Comparison of ENCODE assay signal across 1 fruit fly cellular context in genomic region chr3L:7153634-7154033, dm6.
A peak's percentile ranks its signal among the peaks of the same experiment; 100 is the strongest.
TF ChIP-seq lines count a peak whose summit lies in the region.

No protein-coding gene starts in this region.

TF ChIP-seq in whole organism, embryonic, 481 proteins besides CTCF, POLR2A, EP300 and RAD21 (continued from another document):
- TF ChIP-seq bcd (GFP tag; optimal IDR thresholded peaks at IDR 0.05; lab: Kevin White, UChicago) = no peak
- no peak for TF ChIP-seq pros (GFP tag; optimal IDR thresholded peaks at IDR 0.05; lab: Kevin White, UChicago)
- peak; percentile 22 for TF ChIP-seq Oli (tag; optimal IDR thresholded peaks at IDR 0.05; lab: Kevin White, UChicago)
- TF ChIP-seq so (GFP tag; IDR thresholded peaks at IDR 0.05; lab: Robert Waterston, UW) = no peak
- TF ChIP-seq MTF-1 (GFP tag; optimal IDR thresholded peaks at IDR 0.05; lab: Kevin White, UChicago; ENCODE audit: borderline replicate concordance) = no peak
- no peak for TF ChIP-seq cad (GFP tag; optimal IDR thresholded peaks at IDR 0.05; lab: Kevin White, UChicago)
- TF ChIP-seq jigr1 (GFP tag; IDR thresholded peaks at IDR 0.05; lab: Robert Waterston, UW) = no peak
- peak; percentile 20 for TF ChIP-seq Med (GFP tag; lab: Kevin White, UChicago)
- TF ChIP-seq CG13424 (tag; optimal IDR thresholded peaks at IDR 0.05; lab: Kevin White, UChicago) = peak; percentile 9
- no peak for TF ChIP-seq CG17568 (GFP tag; optimal IDR thresholded peaks at IDR 0.05; lab: Kevin White, UChicago)
- no peak for TF ChIP-seq Atf-2 (GFP tag; optimal IDR thresholded peaks at IDR 0.05; lab: Kevin White, UChicago)
- TF ChIP-seq br (optimal IDR thresholded peaks at IDR 0.05; lab: Kevin White, UChicago) = no peak
- no peak for TF ChIP-seq ken (GFP tag; IDR thresholded peaks at IDR 0.05; lab: Robert Waterston, UW)
- no peak for TF ChIP-seq CG2129 (GFP tag; IDR thresholded peaks at IDR 0.05; lab: Robert Waterston, UW; ENCODE audit: partially characterized antibody)
- TF ChIP-seq Pdp1 (GFP tag; optimal IDR thresholded peaks at IDR 0.05; lab: Kevin White, UChicago) = no peak
- TF ChIP-seq Deaf1 (tag; optimal IDR thresholded peaks at IDR 0.05; lab: Kevin White, UChicago) = no peak
- TF ChIP-seq seq (GFP tag; IDR thresholded peaks at IDR 0.05; lab: Robert Waterston, UW) = no peak
- TF ChIP-seq ase (GFP tag; IDR thresholded peaks at IDR 0.05; lab: Robert Waterston, UW) = no peak
- TF ChIP-seq CG2678 (tag; optimal IDR thresholded peaks at IDR 0.05; lab: Kevin White, UChicago) = peak; percentile 40
- no peak for TF ChIP-seq CG10654 (GFP tag; optimal IDR thresholded peaks at IDR 0.05; lab: Kevin White, UChicago)
- no peak for TF ChIP-seq Taf1 (GFP tag; IDR thresholded peaks at IDR 0.05; lab: Robert Waterston, UW)
- TF ChIP-seq CG12236 (GFP tag; optimal IDR thresholded peaks at IDR 0.05; lab: Kevin White, UChicago) = no peak
- TF ChIP-seq grau (tag; optimal IDR thresholded peaks at IDR 0.05; lab: Kevin White, UChicago) = peak; percentile 24
- no peak for TF ChIP-seq Neu2 (GFP tag; optimal IDR thresholded peaks at IDR 0.05; lab: Kevin White, UChicago; ENCODE audit: borderline replicate concordance)
- TF ChIP-seq Doc3 (GFP tag; IDR thresholded peaks at IDR 0.05; lab: Robert Waterston, UW; ENCODE audit: partially characterized antibody) = no peak
- peak; percentile 11 for TF ChIP-seq CG15269 (tag; optimal IDR thresholded peaks at IDR 0.05; lab: Kevin White, UChicago)
- peak; percentile 26 for TF ChIP-seq lab (GFP tag; optimal IDR thresholded peaks at IDR 0.05; lab: Kevin White, UChicago)
- TF ChIP-seq CG4707 (GFP tag; optimal IDR thresholded peaks at IDR 0.05; lab: Kevin White, UChicago) = no peak
- peak; percentile 23 for TF ChIP-seq phol (tag; optimal IDR thresholded peaks at IDR 0.05; lab: Kevin White, UChicago)
- TF ChIP-seq Nf-YB (GFP tag; optimal IDR thresholded peaks at IDR 0.05; lab: Kevin White, UChicago) = no peak
- no peak for TF ChIP-seq CG11247 (GFP tag; IDR thresholded peaks at IDR 0.05; lab: Robert Waterston, UW)
- TF ChIP-seq CG10267 (tag; optimal IDR thresholded peaks at IDR 0.05; lab: Kevin White, UChicago) = no peak
- TF ChIP-seq CG7839 (tag; optimal IDR thresholded peaks at IDR 0.05; lab: Kevin White, UChicago) = peak; percentile 14
- peak; percentile 26; the same call in 2 of the 3 replicates for TF ChIP-seq row (GFP tag; IDR thresholded peaks at IDR 0.05; lab: Robert Waterston, UW)
- peak; percentile 28 for TF ChIP-seq CG4424 (GFP tag; optimal IDR thresholded peaks at IDR 0.05; lab: Kevin White, UChicago)
- no peak for TF ChIP-seq CG3838 (GFP tag; optimal IDR thresholded peaks at IDR 0.05; lab: Kevin White, UChicago)
- TF ChIP-seq CG4730 (GFP tag; IDR thresholded peaks at IDR 0.05; lab: Robert Waterston, UW) = no peak
- no peak for TF ChIP-seq CG14050 (GFP tag; IDR thresholded peaks at IDR 0.05; lab: Robert Waterston, UW)
- peak; percentile 2 for TF ChIP-seq Sox100B (GFP tag; optimal IDR thresholded peaks at IDR 0.05; lab: Kevin White, UChicago)
- no peak for TF ChIP-seq kah (GFP tag; optimal IDR thresholded peaks at IDR 0.05; lab: Kevin White, UChicago)
- TF ChIP-seq crp (GFP tag; optimal IDR thresholded peaks at IDR 0.05; lab: Kevin White, UChicago) = no peak
- no peak for TF ChIP-seq grn (GFP tag; optimal IDR thresholded peaks at IDR 0.05; lab: Kevin White, UChicago)
- TF ChIP-seq gem (tag; optimal IDR thresholded peaks at IDR 0.05; lab: Kevin White, UChicago) = peak; percentile 48
- no peak for TF ChIP-seq ind (GFP tag; optimal IDR thresholded peaks at IDR 0.05; lab: Kevin White, UChicago)
- no peak for TF ChIP-seq CG10431 (GFP tag; optimal IDR thresholded peaks at IDR 0.05; lab: Kevin White, UChicago)
- no peak for TF ChIP-seq dan (GFP tag; IDR thresholded peaks at IDR 0.05; lab: Robert Waterston, UW)
- no peak for TF ChIP-seq BtbVII (GFP tag; optimal IDR thresholded peaks at IDR 0.05; lab: Kevin White, UChicago)
- no peak for TF ChIP-seq CG1832 (GFP tag; optimal IDR thresholded peaks at IDR 0.05; lab: Kevin White, UChicago)
- TF ChIP-seq CG4617 (GFP tag; optimal IDR thresholded peaks at IDR 0.05; lab: Kevin White, UChicago; ENCODE audit: borderline replicate concordance) = no peak
- peak; percentile 18 for TF ChIP-seq unpg (GFP tag; optimal IDR thresholded peaks at IDR 0.05; lab: Kevin White, UChicago)
- TF ChIP-seq mld (GFP tag; IDR thresholded peaks at IDR 0.05; lab: Robert Waterston, UW; ENCODE audit: partially characterized antibody) = no peak
- TF ChIP-seq CG2202 (tag; optimal IDR thresholded peaks at IDR 0.05; lab: Kevin White, UChicago) = no peak
- no peak for TF ChIP-seq dm (GFP tag; optimal IDR thresholded peaks at IDR 0.05; lab: Kevin White, UChicago)
- TF ChIP-seq CG11695 (GFP tag; IDR thresholded peaks at IDR 0.05; lab: Robert Waterston, UW) = no peak
- TF ChIP-seq CG13624 (GFP tag; optimal IDR thresholded peaks at IDR 0.05; lab: Kevin White, UChicago) = no peak
- TF ChIP-seq CG12769 (tag; optimal IDR thresholded peaks at IDR 0.05; lab: Kevin White, UChicago) = no peak
- no peak for TF ChIP-seq Jarid2 (GFP tag; optimal IDR thresholded peaks at IDR 0.05; lab: Kevin White, UChicago)
- no peak for TF ChIP-seq tup (GFP tag; optimal IDR thresholded peaks at IDR 0.05; lab: Kevin White, UChicago)
- no peak for TF ChIP-seq pfk (GFP tag; optimal IDR thresholded peaks at IDR 0.05; lab: Kevin White, UChicago)
- no peak for TF ChIP-seq CG13287 (GFP tag; IDR thresholded peaks at IDR 0.05; lab: Robert Waterston, UW; ENCODE audit: partially characterized antibody)
- TF ChIP-seq CG9817 (tag; optimal IDR thresholded peaks at IDR 0.05; lab: Kevin White, UChicago) = no peak
- no peak for TF ChIP-seq chn (GFP tag; optimal IDR thresholded peaks at IDR 0.05; lab: Kevin White, UChicago)
- TF ChIP-seq Sox102F (GFP tag; optimal IDR thresholded peaks at IDR 0.05; lab: Kevin White, UChicago) = peak; percentile 36
- no peak for TF ChIP-seq Poxn (GFP tag; IDR thresholded peaks at IDR 0.05; lab: Robert Waterston, UW)
- TF ChIP-seq CG8359 (GFP tag; optimal IDR thresholded peaks at IDR 0.05; lab: Kevin White, UChicago; ENCODE audit: borderline replicate concordance) = no peak
- no peak for TF ChIP-seq gce (GFP tag; IDR thresholded peaks at IDR 0.05; lab: Robert Waterston, UW)
- no peak for TF ChIP-seq NC2β (GFP tag; optimal IDR thresholded peaks at IDR 0.05; lab: Kevin White, UChicago)
- TF ChIP-seq CG3847 (GFP tag; IDR thresholded peaks at IDR 0.05; lab: Robert Waterston, UW) = no peak
- TF ChIP-seq CG13775 (GFP tag; optimal IDR thresholded peaks at IDR 0.05; lab: Kevin White, UChicago) = no peak
- no peak for TF ChIP-seq zen2 (GFP tag; IDR thresholded peaks at IDR 0.05; lab: Robert Waterston, UW; ENCODE audit: partially characterized antibody)
- peak in 1 of 2 experiments; percentile 28 for TF ChIP-seq Hr51 (GFP tag; optimal IDR thresholded peaks at IDR 0.05; lab: Kevin White, UChicago)
- peak; percentile 42 for TF ChIP-seq CG11504 (tag; optimal IDR thresholded peaks at IDR 0.05; lab: Kevin White, UChicago)
- no peak for TF ChIP-seq knrl (GFP tag; IDR thresholded peaks at IDR 0.05; lab: Robert Waterston, UW; ENCODE audit: partially characterized antibody)
- no peak for TF ChIP-seq danr (GFP tag; IDR thresholded peaks at IDR 0.05; lab: Robert Waterston, UW)
- no peak for TF ChIP-seq Lhr (GFP tag; optimal IDR thresholded peaks at IDR 0.05; lab: Kevin White, UChicago)
- TF ChIP-seq dmrt11E (tag; optimal IDR thresholded peaks at IDR 0.05; lab: Kevin White, UChicago) = no peak
- TF ChIP-seq Sry-β (GFP tag; optimal IDR thresholded peaks at IDR 0.05; lab: Kevin White, UChicago) = no peak
- no peak for TF ChIP-seq Dip2 (GFP tag; IDR thresholded peaks at IDR 0.05; lab: Robert Waterston, UW)
- TF ChIP-seq CG15601 (tag; optimal IDR thresholded peaks at IDR 0.05; lab: Kevin White, UChicago) = no peak
- TF ChIP-seq CG6791 (GFP tag; IDR thresholded peaks at IDR 0.05; lab: Robert Waterston, UW; ENCODE audit: partially characterized antibody) = no peak
- peak; percentile 22 for TF ChIP-seq CG18262 (tag; optimal IDR thresholded peaks at IDR 0.05; lab: Kevin White, UChicago)
- TF ChIP-seq ato (GFP tag; IDR thresholded peaks at IDR 0.05; lab: Robert Waterston, UW; ENCODE audit: partially characterized antibody) = no peak
- TF ChIP-seq Dref (GFP tag; IDR thresholded peaks at IDR 0.05; lab: Robert Waterston, UW) = no peak
- TF ChIP-seq Atf3 (GFP tag; optimal IDR thresholded peaks at IDR 0.05; lab: Kevin White, UChicago) = no peak
- TF ChIP-seq CG7786 (GFP tag; optimal IDR thresholded peaks at IDR 0.05; lab: Kevin White, UChicago) = no peak
- peak; percentile 20 for TF ChIP-seq CoRest (tag; optimal IDR thresholded peaks at IDR 0.05; lab: Kevin White, UChicago)
- TF ChIP-seq NFAT (GFP tag; IDR thresholded peaks at IDR 0.05; lab: Robert Waterston, UW) = no peak
- TF ChIP-seq repo (GFP tag; optimal IDR thresholded peaks at IDR 0.05; lab: Kevin White, UChicago) = no peak
- TF ChIP-seq CG18599 (GFP tag; optimal IDR thresholded peaks at IDR 0.05; lab: Kevin White, UChicago) = no peak
- TF ChIP-seq CG17829 (tag; optimal IDR thresholded peaks at IDR 0.05; lab: Kevin White, UChicago) = peak; percentile 2
- TF ChIP-seq crol (GFP tag; IDR thresholded peaks at IDR 0.05; lab: Robert Waterston, UW) = no peak
- TF ChIP-seq hkb (optimal IDR thresholded peaks at IDR 0.05; lab: Kevin White, UChicago) = no peak
- no peak for TF ChIP-seq hkb (GFP tag; IDR thresholded peaks at IDR 0.05; lab: Robert Waterston, UW)
- TF ChIP-seq Dll (GFP tag; IDR thresholded peaks at IDR 0.05; lab: Robert Waterston, UW; ENCODE audit: partially characterized antibody) = no peak
- TF ChIP-seq CG15514 (GFP tag; optimal IDR thresholded peaks at IDR 0.05; lab: Kevin White, UChicago) = no peak
- no peak for TF ChIP-seq hth (optimal IDR thresholded peaks at IDR 0.05; lab: Kevin White, UChicago)
- TF ChIP-seq CG43689 (GFP tag; IDR thresholded peaks at IDR 0.05; lab: Robert Waterston, UW) = no peak
- no peak for TF ChIP-seq HLH54F (GFP tag; optimal IDR thresholded peaks at IDR 0.05; lab: Kevin White, UChicago)
- TF ChIP-seq her (GFP tag; optimal IDR thresholded peaks at IDR 0.05; lab: Kevin White, UChicago) = no peak
- TF ChIP-seq rib (GFP tag; IDR thresholded peaks at IDR 0.05; lab: Robert Waterston, UW) = no peak
- no peak for TF ChIP-seq CG4820 (GFP tag; optimal IDR thresholded peaks at IDR 0.05; lab: Kevin White, UChicago)
- TF ChIP-seq CG12391 (tag; optimal IDR thresholded peaks at IDR 0.05; lab: Kevin White, UChicago) = no peak
- TF ChIP-seq Xbp1 (GFP tag; optimal IDR thresholded peaks at IDR 0.05; lab: Kevin White, UChicago) = peak; percentile 2
- TF ChIP-seq CG17802 (tag; optimal IDR thresholded peaks at IDR 0.05; lab: Kevin White, UChicago) = no peak
- no peak for TF ChIP-seq CG12104 (GFP tag; optimal IDR thresholded peaks at IDR 0.05; lab: Kevin White, UChicago)
- no peak for TF ChIP-seq org-1 (GFP tag; optimal IDR thresholded peaks at IDR 0.05; lab: Kevin White, UChicago)
- peak; percentile 8 to 30 for TF ChIP-seq bsh (GFP tag; optimal IDR thresholded peaks at IDR 0.05; lab: Kevin White, UChicago)
- no peak for TF ChIP-seq cas (GFP tag; IDR thresholded peaks at IDR 0.05; lab: Robert Waterston, UW)
- TF ChIP-seq CG1603 (tag; optimal IDR thresholded peaks at IDR 0.05; lab: Kevin White, UChicago) = peak; percentile 8
- no peak for TF ChIP-seq zfh1 (GFP tag; IDR thresholded peaks at IDR 0.05; lab: Robert Waterston, UW)
- no peak for TF ChIP-seq CG15479 (GFP tag; optimal IDR thresholded peaks at IDR 0.05; lab: Kevin White, UChicago)
- TF ChIP-seq D19A (tag; optimal IDR thresholded peaks at IDR 0.05; lab: Kevin White, UChicago) = no peak
- no peak for TF ChIP-seq fd102C (GFP tag; optimal IDR thresholded peaks at IDR 0.05; lab: Kevin White, UChicago)
- TF ChIP-seq CG10462 (GFP tag; optimal IDR thresholded peaks at IDR 0.05; lab: Kevin White, UChicago) = no peak
- TF ChIP-seq Mes4 (GFP tag; optimal IDR thresholded peaks at IDR 0.05; lab: Kevin White, UChicago) = no peak
- TF ChIP-seq Stat92E (GFP tag; optimal IDR thresholded peaks at IDR 0.05; lab: Kevin White, UChicago) = no peak
- TF ChIP-seq Sry-δ (GFP tag; optimal IDR thresholded peaks at IDR 0.05; lab: Kevin White, UChicago) = no peak
- TF ChIP-seq ci (GFP tag; IDR thresholded peaks at IDR 0.05; lab: Robert Waterston, UW) = no peak
- no peak for TF ChIP-seq CG3726 (GFP tag; IDR thresholded peaks at IDR 0.05; lab: Robert Waterston, UW)
